Worm (Caenorhabditis elegans) whole organism, young adult: Measurements from ENCODE around the gene lbp-9.

ENCODE experiments used
- B0336.3 ChIP-seq: fragments of 200-800 bp; sonication (Bioruptor generic); IDR thresholded peaks from 2 replicates; pipeline ENCODE4 v1.3.6; 2022; ENCODE audit warnings: missing genetic modification characterization, missing compliant biosample characterization
- F23B12.7 ChIP-seq: sonication (generic microtip); optimal IDR thresholded peaks from 2 replicates; lab custom pipeline; 2017; ENCODE audit warnings: missing genetic modification characterization, mild to moderate bottlenecking, missing compliant biosample characterization, antibody characterized with exemption, moderate library complexity; ENCODE audit not compliant: insufficient read depth
- F33H1.4 ChIP-seq: fragments of 200-800 bp; sonication (Bioruptor generic); IDR thresholded peaks from 2 replicates; pipeline ENCODE4 v1.3.6; 2022; ENCODE audit warnings: missing genetic modification reagents, missing genetic modification characterization, missing compliant biosample characterization
- F55B11.4 ChIP-seq: sonication (generic microtip); optimal IDR thresholded peaks from 2 replicates; lab custom pipeline; 2016; ENCODE audit warnings: missing compliant biosample characterization, missing genetic modification characterization, borderline replicate concordance; ENCODE audit not compliant: insufficient read depth
- F57A8.1 ChIP-seq: fragments of 200-800 bp; sonication (Bioruptor generic); optimal IDR thresholded peaks from 2 replicates; lab custom pipeline; 2018; ENCODE audit warnings: mild to moderate bottlenecking, missing genetic modification characterization, moderate library complexity, missing compliant biosample characterization
- T07F8.4 ChIP-seq: sonication (generic microtip); optimal IDR thresholded peaks from 2 replicates; lab custom pipeline; 2016; ENCODE audit warnings: mild to moderate bottlenecking, missing genetic modification characterization, moderate library complexity, missing compliant biosample characterization
- Y79H2A.3 ChIP-seq: fragments of 200-800 bp; sonication (Bioruptor generic); conservative IDR thresholded peaks from 2 replicates; pipeline ENCODE4 v1.3.6; 2022; ENCODE audit warnings: missing genetic modification reagents, missing genetic modification characterization, missing compliant biosample characterization
- aptf-3 ChIP-seq: fragments of 200-800 bp; sonication (Bioruptor generic); IDR thresholded peaks from 2 replicates; pipeline ENCODE4 v1.3.6; 2022; ENCODE audit warnings: missing genetic modification characterization, missing compliant biosample characterization
- bed-2 ChIP-seq: fragments of 200-800 bp; sonication (Bioruptor generic); IDR thresholded peaks from 2 replicates; pipeline ENCODE4 v1.3.6; 2022; ENCODE audit warnings: missing genetic modification reagents, missing genetic modification characterization, missing compliant biosample characterization
- ccch-3 ChIP-seq: fragments of 200-800 bp; sonication (Bioruptor generic); optimal IDR thresholded peaks from 2 replicates; lab custom pipeline; 2018; ENCODE audit warnings: mild to moderate bottlenecking, missing genetic modification characterization, missing compliant biosample characterization
- cebp-1 ChIP-seq, 2 experiments: fragments of 200-800 bp in 1 of 2; sonication (Bioruptor generic) in 1 of 2; sonication (generic microtip) in 1 of 2; IDR thresholded peaks in 1 of 2; optimal IDR thresholded peaks in 1 of 2; 2 replicates each; pipeline versions ENCODE4 v1.3.6 to Lab custom; 2017 to 2022; ENCODE audit warnings: missing compliant biosample characterization in 2 of 2, missing genetic modification characterization in 2 of 2, mild to moderate bottlenecking in 1 of 2, missing genetic modification reagents in 1 of 2, moderate library complexity in 1 of 2
- ceh-27 ChIP-seq: fragments of 200-800 bp; sonication (Bioruptor generic); optimal IDR thresholded peaks from 2 replicates; lab custom pipeline; 2018; ENCODE audit warnings: mild to moderate bottlenecking, missing genetic modification characterization, moderate library complexity, missing compliant biosample characterization
- ceh-79 ChIP-seq: sonication (generic microtip); optimal IDR thresholded peaks from 2 replicates; lab custom pipeline; 2017; ENCODE audit warnings: mild to moderate bottlenecking, missing genetic modification characterization, missing compliant biosample characterization
- die-1 ChIP-seq: sonication (generic microtip); optimal IDR thresholded peaks from 2 replicates; lab custom pipeline; 2016; ENCODE audit warnings: missing genotype, mild to moderate bottlenecking, missing genetic modification characterization, missing compliant biosample characterization
- dox-1 ChIP-seq: fragments of 200-800 bp; sonication (Bioruptor generic); IDR thresholded peaks from 2 replicates; pipeline ENCODE4 v1.3.6; 2022; ENCODE audit warnings: missing genetic modification reagents, missing genetic modification characterization, missing compliant biosample characterization
- ekl-4 ChIP-seq: fragments of 200-800 bp; sonication (Bioruptor generic); IDR thresholded peaks from 2 replicates; pipeline ENCODE4 v1.3.6; 2022; ENCODE audit warnings: missing genetic modification reagents, missing genetic modification characterization, missing compliant biosample characterization
- ets-4 ChIP-seq: fragments of 200-800 bp; sonication (Bioruptor generic); optimal IDR thresholded peaks from 2 replicates; lab custom pipeline; 2018; ENCODE audit warnings: mild to moderate bottlenecking, missing genetic modification characterization, missing compliant biosample characterization
- fkh-3 ChIP-seq: sonication (generic microtip); optimal IDR thresholded peaks from 2 replicates; lab custom pipeline; 2016; ENCODE audit warnings: mild to moderate bottlenecking, missing genetic modification characterization, missing compliant biosample characterization
- hlh-12 ChIP-seq: sonication (generic microtip); optimal IDR thresholded peaks from 2 replicates; lab custom pipeline; 2016; ENCODE audit warnings: missing genetic modification characterization, missing compliant biosample characterization
- hmg-1.2 ChIP-seq: fragments of 200-800 bp; sonication (Bioruptor generic); IDR thresholded peaks from 2 replicates; pipeline ENCODE4 v1.3.6; 2022; ENCODE audit warnings: missing genetic modification reagents, missing genetic modification characterization, missing compliant biosample characterization
- hmg-20 ChIP-seq: fragments of 200-800 bp; sonication (Bioruptor generic); IDR thresholded peaks from 2 replicates; pipeline ENCODE4 v1.3.6; 2022; ENCODE audit warnings: missing genetic modification reagents, missing genetic modification characterization, missing compliant biosample characterization
- lin-40 ChIP-seq: sonication (generic microtip); optimal IDR thresholded peaks from 2 replicates; lab custom pipeline; 2016; ENCODE audit warnings: missing genetic modification characterization, mild to moderate bottlenecking, missing compliant biosample characterization, missing genotype, missing genetic modification reagents
- lin-54 ChIP-seq: fragments of 200-800 bp; sonication (Bioruptor generic); optimal IDR thresholded peaks from 2 replicates; lab custom pipeline; 2018; ENCODE audit warnings: mild to moderate bottlenecking, missing genetic modification characterization, missing compliant biosample characterization
- lsl-1 ChIP-seq: fragments of 200-800 bp; sonication (Bioruptor generic); optimal IDR thresholded peaks from 2 replicates; lab custom pipeline; 2018; ENCODE audit warnings: mild to moderate bottlenecking, missing genetic modification characterization, moderate library complexity, missing compliant biosample characterization
- madf-6 ChIP-seq: fragments of 200-800 bp; sonication (Bioruptor generic); IDR thresholded peaks from 2 replicates; pipeline ENCODE4 v1.3.6; 2022; ENCODE audit warnings: missing genetic modification reagents, missing genetic modification characterization, missing compliant biosample characterization
- mel-28 ChIP-seq: sonication (generic microtip); optimal IDR thresholded peaks from 2 replicates; lab custom pipeline; 2016; ENCODE audit warnings: borderline replicate concordance, mild to moderate bottlenecking, missing genetic modification characterization, missing compliant biosample characterization
- mxl-1 ChIP-seq: sonication (generic microtip); optimal IDR thresholded peaks from 2 replicates; lab custom pipeline; 2016; ENCODE audit warnings: missing genetic modification characterization, missing compliant biosample characterization
- nfya-2 ChIP-seq: fragments of 200-800 bp; sonication (Bioruptor generic); IDR thresholded peaks from 2 replicates; pipeline ENCODE4 v1.3.6; 2022; ENCODE audit warnings: missing genetic modification reagents, missing genetic modification characterization, missing compliant biosample characterization
- nhr-80 ChIP-seq: sonication (generic microtip); optimal IDR thresholded peaks from 2 replicates; lab custom pipeline; 2016; ENCODE audit warnings: missing genetic modification characterization, missing compliant biosample characterization
- pha-4 ChIP-seq: fragments of 150-350 bp; sonication (generic microtip); optimal IDR thresholded peaks from 2 replicates; lab custom pipeline; 2014; ENCODE audit warnings: missing biosample characterization, missing genetic modification reagents, missing genetic modification characterization
- rec-8 ChIP-seq, 2 experiments: sonication (generic microtip); optimal IDR thresholded peaks; 2 replicates each; lab custom pipeline; 2016; ENCODE audit warnings: mild to moderate bottlenecking in 2 of 2, missing genetic modification characterization in 2 of 2, missing genetic modification reagents in 2 of 2, missing genotype in 2 of 2, missing biosample characterization in 1 of 2, missing compliant biosample characterization in 1 of 2, moderate library complexity in 1 of 2
- sdz-38 ChIP-seq: sonication (generic microtip); optimal IDR thresholded peaks from 2 replicates; lab custom pipeline; 2016; ENCODE audit warnings: missing genotype, missing genetic modification characterization, missing compliant biosample characterization
- sea-2 ChIP-seq: fragments of 200-800 bp; sonication (Bioruptor generic); IDR thresholded peaks from 2 replicates; pipeline ENCODE4 v1.3.6; 2022; ENCODE audit warnings: missing genetic modification characterization, missing compliant biosample characterization
- snpc-1.1 ChIP-seq: sonication (generic microtip); optimal IDR thresholded peaks from 2 replicates; lab custom pipeline; 2017; ENCODE audit warnings: missing genetic modification characterization, mild to moderate bottlenecking, missing compliant biosample characterization, antibody characterized with exemption, moderate library complexity, missing genotype, missing genetic modification reagents; ENCODE audit not compliant: insufficient read depth
- snpc-3.4 ChIP-seq: sonication (generic microtip); optimal IDR thresholded peaks from 2 replicates; lab custom pipeline; 2017; ENCODE audit warnings: missing genetic modification characterization, mild to moderate bottlenecking, missing compliant biosample characterization, antibody characterized with exemption, moderate library complexity, missing genotype, missing genetic modification reagents
- tlf-1 ChIP-seq: fragments of 200-800 bp; sonication (Bioruptor generic); optimal IDR thresholded peaks from 2 replicates; lab custom pipeline; 2018; ENCODE audit warnings: mild to moderate bottlenecking, missing genetic modification characterization, missing compliant biosample characterization
- xnd-1 ChIP-seq: sonication (generic microtip); optimal IDR thresholded peaks from 2 replicates; lab custom pipeline; 2016; ENCODE audit warnings: missing genotype, missing genetic modification reagents, missing genetic modification characterization, missing compliant biosample characterization
- ztf-18 ChIP-seq: sonication (generic microtip); optimal IDR thresholded peaks from 2 replicates; lab custom pipeline; 2016; ENCODE audit warnings: missing genotype, mild to moderate bottlenecking, missing genetic modification characterization, missing compliant biosample characterization
- ztf-6 ChIP-seq: fragments of 200-800 bp; sonication (Bioruptor generic); IDR thresholded peaks from 2 replicates; pipeline ENCODE4 v1.3.6; 2022; ENCODE audit warnings: missing genetic modification reagents, missing genetic modification characterization, missing compliant biosample characterization

The lbp-9 gene

ce11 chrV:2054254-2054653, 14.0 kb upstream of the lbp-9 start:
- TF ChIP-seq bed-2 (GFP tag; lab: Robert Waterston, UW) (no peak), ztf-18 (tag; lab: Kevin White, UChicago) (no peak), xnd-1 (no peak), sea-2 (GFP tag; lab: Robert Waterston, UW) (no peak), pha-4 (tag; lab: Kevin White, UChicago) (no peak), ceh-79 (tag; lab: Kevin White, UChicago) (no peak), aptf-3 (no peak), die-1 (tag; lab: Kevin White, UChicago) (no peak), B0336.3 (no peak), dox-1 (GFP tag; lab: Robert Waterston, UW) (no peak), ztf-6 (GFP tag; lab: Robert Waterston, UW) (no peak)

- TF ChIP-seq mel-28 (tag; lab: Kevin White, UChicago) (no peak), Y79H2A.3 (GFP tag; lab: Robert Waterston, UW) (no peak), hlh-12 (no peak), hmg-20 (GFP tag; lab: Robert Waterston, UW) (no peak), F57A8.1 (GFP tag; lab: Kevin White, UChicago) (no peak), cebp-1 (GFP tag; IDR thresholded peaks at IDR 0.05; lab: Robert Waterston, UW) (no peak; the same call in 1 of the 2 replicates), cebp-1 (tag; optimal IDR thresholded peaks at IDR 0.05; lab: Kevin White, UChicago) (peak; percentile 61), ekl-4 (GFP tag; lab: Robert Waterston, UW) (no peak), F23B12.7 (tag; lab: Kevin White, UChicago) (no peak), nhr-80 (peak; percentile 60), sdz-38 (tag; lab: Kevin White, UChicago) (no peak)
Observed at ce11 chrV:2055765-2056504, 12.3 kb upstream of the lbp-9 start.

ce11 chrV:2057324-2057723, 10.9 kb upstream of the lbp-9 start, which contains the start of gene comt-3:
TSS of gene comt-3 (plus strand) at chrV:2057537.
- no peak for TF ChIP-seq ets-4 (GFP tag; lab: Kevin White, UChicago)
- TF ChIP-seq fkh-3 (tag; lab: Kevin White, UChicago) = no peak
- peak; percentile 79; the same call in 1 of the 2 replicates for TF ChIP-seq cebp-1 (GFP tag; IDR thresholded peaks at IDR 0.05; lab: Robert Waterston, UW)
- TF ChIP-seq cebp-1 (tag; optimal IDR thresholded peaks at IDR 0.05; lab: Kevin White, UChicago) = peak; percentile 89

DNA sequence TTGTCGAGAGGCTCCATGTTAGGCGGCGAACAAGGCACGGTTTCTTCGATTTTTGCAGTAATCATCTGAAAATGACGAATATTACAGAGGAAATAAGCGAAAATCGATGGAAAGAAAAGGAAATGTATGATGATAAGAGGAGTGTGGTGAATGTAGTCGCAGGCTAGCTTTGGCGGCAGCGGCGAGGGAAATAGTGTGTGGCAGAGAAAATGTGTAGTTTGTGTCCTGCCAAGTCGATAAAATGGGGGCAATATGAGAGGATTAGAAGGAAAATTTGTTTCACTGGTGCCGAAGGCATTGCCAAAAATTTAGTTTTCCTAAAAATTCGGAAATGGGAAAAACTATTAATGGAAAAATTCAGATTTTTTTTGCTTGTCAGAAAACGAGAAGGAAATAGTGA, 1.5 kb upstream of the lbp-9 start, which contains the start of gene nhr-86:
Gene nhr-86, minus strand, starts transcription at position 71 of the 400 bp plus-strand sequence.
- TF ChIP-seq mxl-1 (tag; lab: Kevin White, UChicago) = no peak
- no peak for TF ChIP-seq F55B11.4
- no peak for TF ChIP-seq ceh-27
- no peak for TF ChIP-seq snpc-1.1 (tag; lab: Kevin White, UChicago)
- peak; percentile 45; the same call in 1 of the 2 replicates for TF ChIP-seq hmg-1.2 (GFP tag; lab: Robert Waterston, UW)
- no peak for TF ChIP-seq snpc-3.4 (tag; lab: Kevin White, UChicago)
- no peak for TF ChIP-seq T07F8.4
- TF ChIP-seq nhr-80 = peak; percentile 19
- no peak for TF ChIP-seq cebp-1 (GFP tag; IDR thresholded peaks at IDR 0.05; lab: Robert Waterston, UW)
- peak; percentile 15 for TF ChIP-seq cebp-1 (tag; optimal IDR thresholded peaks at IDR 0.05; lab: Kevin White, UChicago)

ce11 chrV:2067419-2067818, 830 bp upstream of the lbp-9 start:
- TF ChIP-seq lsl-1 (peak; percentile 89), ccch-3 (GFP tag; lab: Kevin White, UChicago) (no peak), lin-40 (tag; lab: Kevin White, UChicago) (no peak), lin-54 (GFP tag; lab: Kevin White, UChicago) (peak; percentile 1), rec-8 (tag; optimal IDR thresholded peaks at IDR 0.05; lab: Kevin White, UChicago) (no peak), nfya-2 (GFP tag; lab: Robert Waterston, UW) (no peak), F33H1.4 (GFP tag; lab: Robert Waterston, UW) (peak; percentile 91), ceh-79 (tag; lab: Kevin White, UChicago) (no peak), madf-6 (peak; percentile 89), tlf-1 (GFP tag; lab: Kevin White, UChicago) (peak; percentile 33)
